Worm (Caenorhabditis elegans) whole organism, L2 larva: ENCODE results near the gene fem-3.

ENCODE experiments used
- C34F6.9 ChIP-seq: fragments of 150-350 bp; optimal IDR thresholded peaks from 2 replicates; lab custom pipeline; 2014; ENCODE audit warnings: missing biosample characterization, missing genetic modification characterization
- F13H6.1 ChIP-seq: sonication (generic microtip); optimal IDR thresholded peaks from 2 replicates; lab custom pipeline; 2016; ENCODE audit warnings: missing genetic modification characterization, missing compliant biosample characterization
- R02D3.7 ChIP-seq: fragments of 150-350 bp; optimal IDR thresholded peaks from 2 replicates; lab custom pipeline; 2014; ENCODE audit warnings: missing biosample characterization, missing genetic modification characterization
- Y55F3AM.14 ChIP-seq: fragments of 200-800 bp; sonication (Bioruptor generic); optimal IDR thresholded peaks from 2 replicates; lab custom pipeline; 2018; ENCODE audit warnings: mild to moderate bottlenecking, missing genetic modification characterization, missing compliant biosample characterization
- ZK546.5 ChIP-seq: sonication (generic microtip); optimal IDR thresholded peaks from 2 replicates; lab custom pipeline; 2017; ENCODE audit warnings: missing biosample characterization, missing genetic modification characterization
- aly-2 ChIP-seq: fragments of 150-350 bp; optimal IDR thresholded peaks from 2 replicates; lab custom pipeline; 2014; ENCODE audit warnings: missing biosample characterization, missing genetic modification characterization
- ama-1 ChIP-seq: fragments of 150-350 bp; optimal IDR thresholded peaks from 2 replicates; lab custom pipeline; 2018; ENCODE audit warnings: inconsistent platforms
- ceh-82 ChIP-seq: fragments of 150-350 bp; optimal IDR thresholded peaks from 2 replicates; lab custom pipeline; 2014; ENCODE audit warnings: missing biosample characterization, missing genetic modification characterization
- crh-2 ChIP-seq: sonication (generic microtip); optimal IDR thresholded peaks from 2 replicates; lab custom pipeline; 2017; ENCODE audit warnings: missing biosample characterization, missing genetic modification characterization
- egl-27 ChIP-seq: sonication (generic microtip); optimal IDR thresholded peaks from 3 replicates; lab custom pipeline; 2017; ENCODE audit warnings: missing biosample characterization, missing genetic modification reagents, missing genetic modification characterization
- elt-3 ChIP-seq: sonication (generic microtip); optimal IDR thresholded peaks from 2 replicates; lab custom pipeline; 2017; ENCODE audit warnings: missing biosample characterization, missing genetic modification characterization
- fos-1 ChIP-seq: fragments of 150-350 bp; optimal IDR thresholded peaks from 2 replicates; lab custom pipeline; 2014; ENCODE audit warnings: missing biosample characterization, missing genetic modification characterization
- gmeb-1 ChIP-seq: fragments of 150-350 bp; optimal IDR thresholded peaks from 2 replicates; lab custom pipeline; 2014; ENCODE audit warnings: missing biosample characterization, missing genetic modification characterization
- lin-11 ChIP-seq: fragments of 150-350 bp; sonication (generic microtip); optimal IDR thresholded peaks from 2 replicates; lab custom pipeline; 2014; ENCODE audit warnings: missing biosample characterization, missing genetic modification characterization, inconsistent platforms, mixed read lengths
- lin-13 ChIP-seq: fragments of 150-350 bp; optimal IDR thresholded peaks from 2 replicates; lab custom pipeline; 2014; ENCODE audit warnings: missing biosample characterization, missing genetic modification reagents, missing genetic modification characterization
- lin-39 ChIP-seq: fragments of 150-350 bp; optimal IDR thresholded peaks from 2 replicates; lab custom pipeline; 2014; ENCODE audit warnings: missing biosample characterization, missing genetic modification reagents, missing genetic modification characterization
- lsy-2 ChIP-seq, 2 experiments: fragments of 150-350 bp in 1 of 2; sonication (generic microtip) in 1 of 2; optimal IDR thresholded peaks; 2 replicates each; lab custom pipeline; 2014 to 2017; ENCODE audit warnings: missing biosample characterization in 2 of 2, missing genetic modification characterization in 2 of 2
- mab-5 ChIP-seq: fragments of 150-350 bp; optimal IDR thresholded peaks from 2 replicates; lab custom pipeline; 2014; ENCODE audit warnings: missing biosample characterization, missing genetic modification characterization
- mbf-1 ChIP-seq: sonication (generic microtip); optimal IDR thresholded peaks from 2 replicates; lab custom pipeline; 2017; ENCODE audit warnings: missing biosample characterization, missing genetic modification characterization
- mdl-1 ChIP-seq, 2 experiments: fragments of 150-350 bp in 1 of 2; sonication (generic microtip) in 1 of 2; optimal IDR thresholded peaks; 2 replicates each; lab custom pipeline; 2017; ENCODE audit warnings: missing biosample characterization in 2 of 2, missing genetic modification characterization in 2 of 2
- nhr-11 ChIP-seq: fragments of 150-350 bp; optimal IDR thresholded peaks from 2 replicates; lab custom pipeline; 2014; ENCODE audit warnings: missing biosample characterization, missing genetic modification characterization
- nhr-129 ChIP-seq: fragments of 150-350 bp; optimal IDR thresholded peaks from 2 replicates; lab custom pipeline; 2014; ENCODE audit warnings: missing biosample characterization, missing genetic modification characterization
- nhr-21 ChIP-seq: fragments of 150-350 bp; optimal IDR thresholded peaks from 2 replicates; lab custom pipeline; 2014; ENCODE audit warnings: missing biosample characterization, missing genetic modification characterization
- nhr-23 ChIP-seq: fragments of 150-350 bp; optimal IDR thresholded peaks from 2 replicates; lab custom pipeline; 2014; ENCODE audit warnings: missing biosample characterization, missing genetic modification reagents, missing genetic modification characterization
- nhr-6 ChIP-seq: fragments of 150-350 bp; optimal IDR thresholded peaks from 2 replicates; lab custom pipeline; 2014; ENCODE audit warnings: missing biosample characterization, missing genetic modification characterization
- nhr-77 ChIP-seq: fragments of 150-350 bp; optimal IDR thresholded peaks from 2 replicates; lab custom pipeline; 2014; ENCODE audit warnings: missing biosample characterization, missing genetic modification characterization
- sem-4 ChIP-seq: fragments of 150-350 bp; optimal IDR thresholded peaks from 2 replicates; lab custom pipeline; 2014; ENCODE audit warnings: missing biosample characterization, missing genetic modification reagents, missing genetic modification characterization
- skn-1 ChIP-seq: sonication (generic microtip); optimal IDR thresholded peaks from 2 replicates; lab custom pipeline; 2017; ENCODE audit warnings: missing biosample characterization, missing genetic modification characterization
- sma-3 ChIP-seq: sonication (generic microtip); optimal IDR thresholded peaks from 2 replicates; lab custom pipeline; 2016; ENCODE audit warnings: missing genetic modification reagents, missing genetic modification characterization, missing compliant biosample characterization
- sma-9 ChIP-seq, 2 experiments: fragments of 150-350 bp in 1 of 2; sonication (generic microtip) in 1 of 2; optimal IDR thresholded peaks; 2 replicates each; lab custom pipeline; 2014 to 2016; ENCODE audit warnings: missing genetic modification characterization in 2 of 2, mild to moderate bottlenecking in 1 of 2, missing biosample characterization in 1 of 2, missing compliant biosample characterization in 1 of 2, missing genetic modification reagents in 1 of 2, moderate library complexity in 1 of 2
- snpc-4 ChIP-seq: fragments of 150-350 bp; optimal IDR thresholded peaks from 2 replicates; lab custom pipeline; 2014; ENCODE audit warnings: missing biosample characterization, missing genetic modification characterization
- unc-55 ChIP-seq: fragments of 150-350 bp; sonication (generic microtip); optimal IDR thresholded peaks from 3 replicates; lab custom pipeline; 2014; ENCODE audit warnings: missing biosample characterization, missing genetic modification reagents, missing genetic modification characterization
- zag-1 ChIP-seq: fragments of 150-350 bp; optimal IDR thresholded peaks from 2 replicates; lab custom pipeline; 2014; ENCODE audit warnings: missing biosample characterization, missing genetic modification characterization
- ztf-1 ChIP-seq: fragments of 200-800 bp; sonication (Bioruptor generic); conservative IDR thresholded peaks from 2 replicates; pipeline ENCODE4 v1.3.6; 2022; ENCODE audit warnings: missing genetic modification characterization, missing compliant biosample characterization
- ztf-4 ChIP-seq: fragments of 150-350 bp; optimal IDR thresholded peaks from 2 replicates; lab custom pipeline; 2014; ENCODE audit warnings: missing biosample characterization, missing genetic modification characterization

Gene fem-3

DNA sequence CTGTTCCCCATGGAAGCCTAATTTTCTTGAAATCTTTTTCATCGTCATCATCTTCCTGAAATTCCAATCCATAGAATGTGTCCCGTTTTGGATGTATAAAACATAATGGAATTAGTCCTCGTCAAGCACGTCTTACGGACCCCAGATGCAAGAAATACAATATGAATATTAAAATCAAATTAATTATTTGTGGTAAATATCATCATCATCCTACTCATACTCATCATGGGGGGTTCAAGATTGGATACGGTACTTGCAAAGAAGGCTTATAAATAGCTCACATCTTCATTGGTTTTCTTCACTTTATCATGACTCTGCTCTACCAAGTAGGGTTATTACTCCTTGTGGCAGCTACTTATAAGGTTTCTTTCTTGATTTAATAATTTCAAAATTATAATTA, 39.6 kb downstream of the fem-3 start, which contains the start of gene flp-1:
TSS of gene flp-1 (plus strand) at position 301 of the 400 bp plus-strand sequence.
- no peak for TF ChIP-seq gmeb-1
- TF ChIP-seq mdl-1 (tag; optimal IDR thresholded peaks at IDR 0.05; lab: Kevin White, UChicago), result no peak
- no peak for TF ChIP-seq nhr-129
- TF ChIP-seq elt-3 (tag; lab: Kevin White, UChicago), result no peak
- no peak for TF ChIP-seq ztf-4 (tag; lab: Kevin White, UChicago)
- TF ChIP-seq ZK546.5, result no peak
- TF ChIP-seq mab-5 (tag; lab: Kevin White, UChicago), result no peak
- TF ChIP-seq sma-9 (GFP tag; optimal IDR thresholded peaks at IDR 0.05; lab: Kevin White, UChicago), result no peak
- TF ChIP-seq sma-9 (tag; optimal IDR thresholded peaks at IDR 0.05; lab: Kevin White, UChicago), result no peak
- no peak for TF ChIP-seq nhr-77 (tag; lab: Kevin White, UChicago)
- no peak for TF ChIP-seq crh-2
- TF ChIP-seq nhr-11 (tag; lab: Kevin White, UChicago), result no peak
- TF ChIP-seq C34F6.9 (tag; lab: Kevin White, UChicago), result no peak
- TF ChIP-seq skn-1 (tag; lab: Kevin White, UChicago), result no peak
- no peak for TF ChIP-seq ceh-82 (tag; lab: Kevin White, UChicago)
- no peak for TF ChIP-seq lin-13 (GFP tag; lab: Kevin White, UChicago)
- no peak for TF ChIP-seq snpc-4
- no peak for TF ChIP-seq sem-4 (tag; lab: Kevin White, UChicago)
- no peak for TF ChIP-seq ztf-1
- no peak for TF ChIP-seq lin-39 (tag; lab: Kevin White, UChicago)
- TF ChIP-seq nhr-23 (tag; lab: Kevin White, UChicago), result no peak

DNA sequence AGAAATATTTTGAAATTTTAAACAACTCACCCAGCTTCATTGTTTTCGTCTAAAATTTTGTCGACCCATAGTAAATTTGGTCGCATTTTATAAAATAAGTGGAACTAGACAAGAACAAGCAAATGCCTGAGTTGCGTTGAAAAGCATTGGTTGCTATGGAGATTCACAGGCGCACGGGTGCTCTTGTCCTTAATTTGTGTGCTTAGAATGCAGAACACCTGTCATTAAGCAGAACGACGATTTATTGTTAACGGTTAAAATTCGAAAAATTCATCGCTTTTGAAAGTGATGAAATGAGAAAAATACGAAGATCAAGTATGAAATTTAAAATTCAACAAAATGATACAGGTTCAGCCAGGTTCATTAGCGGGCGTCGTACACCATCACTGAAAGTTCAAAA, 41.3 kb downstream of the fem-3 start, which contains the start of gene daf-10:
TSS of gene daf-10 (minus strand) at position 101 of the 400 bp plus-strand sequence.
- no peak for TF ChIP-seq lin-13 (GFP tag; lab: Kevin White, UChicago)

ce11 chrIV:9146819-9147518, 42.2 kb downstream of the fem-3 start, which contains the start of the genes rpb-12 and aly-2:
Gene rpb-12 (minus strand): TSS chrIV:9146869.
Gene aly-2 (plus strand): TSS chrIV:9147468.
- TF ChIP-seq nhr-129, result peak; percentile 62
- TF ChIP-seq Y55F3AM.14 (GFP tag; lab: Kevin White, UChicago), result no peak
- peak; percentile 60 for TF ChIP-seq gmeb-1
- TF ChIP-seq ama-1 (lab: Kevin White, UChicago), result no peak
- peak; percentile 45 for TF ChIP-seq nhr-6 (tag; lab: Kevin White, UChicago)
- peak; percentile 28 for TF ChIP-seq snpc-4
- TF ChIP-seq lin-39 (tag; lab: Kevin White, UChicago), result no peak
- peak; percentile 9 for TF ChIP-seq sma-3 (GFP tag; lab: Kevin White, UChicago)
- TF ChIP-seq lin-11 (tag; lab: Kevin White, UChicago), result peak; percentile 35
- peak; percentile 65 for TF ChIP-seq crh-2
- TF ChIP-seq unc-55 (GFP tag; lab: Kevin White, UChicago), result peak; percentile 85
- TF ChIP-seq R02D3.7 (tag; lab: Kevin White, UChicago), result no peak
- TF ChIP-seq egl-27 (tag; lab: Kevin White, UChicago), result peak; percentile 11
- peak; percentile 57 for TF ChIP-seq lin-13 (GFP tag; lab: Kevin White, UChicago)
- peak; percentile 39 for TF ChIP-seq sem-4 (tag; lab: Kevin White, UChicago)
- TF ChIP-seq lsy-2 (tag; optimal IDR thresholded peaks at IDR 0.05; lab: Kevin White, UChicago), result peak; percentile 35 to 73
- peak; percentile 75 for TF ChIP-seq C34F6.9 (tag; lab: Kevin White, UChicago)
- TF ChIP-seq fos-1 (tag; lab: Kevin White, UChicago), result peak; percentile 33
- no peak for TF ChIP-seq nhr-77 (tag; lab: Kevin White, UChicago)

DNA sequence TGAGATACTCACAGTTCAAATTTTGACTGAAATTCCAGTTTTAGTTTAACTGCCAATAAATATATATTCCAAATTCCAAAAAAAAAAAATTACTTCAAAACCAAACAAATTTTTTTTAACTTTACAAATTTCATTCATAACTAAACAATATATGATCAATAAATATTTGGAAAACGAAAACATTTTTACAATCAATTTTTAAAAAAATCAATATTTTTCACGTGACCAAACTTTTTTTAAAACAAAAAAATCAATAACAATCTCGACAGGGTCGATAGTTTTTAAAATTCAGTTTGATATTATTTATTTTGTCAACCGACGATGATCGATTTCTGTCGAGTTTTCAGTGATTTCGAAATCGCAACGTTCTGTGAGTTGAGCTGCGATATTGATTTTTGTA, 45.4 kb downstream of the fem-3 start, which contains the start of gene F23B2.7:
TSS of gene F23B2.7 (plus strand) at position 301 of the 400 bp plus-strand sequence.
- no peak for TF ChIP-seq gmeb-1
- no peak for TF ChIP-seq sma-3 (GFP tag; lab: Kevin White, UChicago)
- TF ChIP-seq nhr-23 (tag; lab: Kevin White, UChicago), result no peak
- no peak for TF ChIP-seq ZK546.5
- no peak for TF ChIP-seq sem-4 (tag; lab: Kevin White, UChicago)
- no peak for TF ChIP-seq lin-11 (tag; lab: Kevin White, UChicago)
- TF ChIP-seq unc-55 (GFP tag; lab: Kevin White, UChicago), result no peak
- TF ChIP-seq aly-2, result no peak
- no peak for TF ChIP-seq mab-5 (tag; lab: Kevin White, UChicago)
- no peak for TF ChIP-seq nhr-6 (tag; lab: Kevin White, UChicago)
- TF ChIP-seq F13H6.1 (tag; lab: Kevin White, UChicago), result no peak
- no peak for TF ChIP-seq lin-13 (GFP tag; lab: Kevin White, UChicago)
- TF ChIP-seq lin-39 (tag; lab: Kevin White, UChicago), result no peak
- no peak for TF ChIP-seq nhr-21
- TF ChIP-seq lsy-2 (tag; optimal IDR thresholded peaks at IDR 0.05; lab: Kevin White, UChicago), result no peak
- no peak for TF ChIP-seq fos-1 (tag; lab: Kevin White, UChicago)
- TF ChIP-seq zag-1 (tag; lab: Kevin White, UChicago), result no peak
- no peak for TF ChIP-seq nhr-77 (tag; lab: Kevin White, UChicago)
- no peak for TF ChIP-seq elt-3 (tag; lab: Kevin White, UChicago)
- TF ChIP-seq mbf-1, result no peak
